Worm (Caenorhabditis elegans) whole organism, L1 larva: ENCODE results near the gene lap-2.

ENCODE experiments used
- C16A3.4 ChIP-seq: fragments of 150-350 bp; optimal IDR thresholded peaks from 2 replicates; lab custom pipeline; 2014; ENCODE audit warnings: missing biosample characterization, missing genetic modification characterization
- C34B4.2 ChIP-seq: sonication (generic microtip); optimal IDR thresholded peaks from 2 replicates; lab custom pipeline; 2017; ENCODE audit warnings: mild to moderate bottlenecking, missing genetic modification characterization, missing compliant biosample characterization
- F16B12.6 ChIP-seq: fragments of 150-350 bp; optimal IDR thresholded peaks from 2 replicates; lab custom pipeline; 2014; ENCODE audit warnings: missing biosample characterization, missing genetic modification characterization
- alr-1 ChIP-seq: fragments of 200-800 bp; sonication (Bioruptor generic); optimal IDR thresholded peaks from 2 replicates; lab custom pipeline; 2018; ENCODE audit warnings: borderline replicate concordance, mild to moderate bottlenecking, missing genetic modification characterization, missing compliant biosample characterization
- aly-2 ChIP-seq: fragments of 150-350 bp; optimal IDR thresholded peaks from 2 replicates; lab custom pipeline; 2014; ENCODE audit warnings: missing biosample characterization, missing genetic modification characterization
- ama-1 ChIP-seq: fragments of 150-350 bp; optimal IDR thresholded peaks from 2 replicates; lab custom pipeline; 2014
- ceh-82 ChIP-seq, 3 experiments: fragments of 150-350 bp in 1 of 3; sonication (generic microtip) in 2 of 3; optimal IDR thresholded peaks; 2 replicates each; lab custom pipeline; 2014 to 2017; ENCODE audit warnings: missing biosample characterization in 3 of 3, missing genetic modification characterization in 3 of 3
- ceh-90 ChIP-seq: sonication (generic microtip); optimal IDR thresholded peaks from 2 replicates; lab custom pipeline; 2016; ENCODE audit warnings: missing genetic modification characterization, missing compliant biosample characterization
- ces-1 ChIP-seq: fragments of 150-350 bp; optimal IDR thresholded peaks from 2 replicates; lab custom pipeline; 2014; ENCODE audit warnings: missing biosample characterization, missing genetic modification reagents, missing genetic modification characterization
- efl-3 ChIP-seq: fragments of 200-800 bp; sonication (Bioruptor generic); optimal IDR thresholded peaks from 2 replicates; lab custom pipeline; 2018; ENCODE audit warnings: mild to moderate bottlenecking, missing genetic modification characterization, missing compliant biosample characterization
- egl-27 ChIP-seq, 2 experiments: fragments of 150-350 bp in 1 of 2; sonication (generic microtip); optimal IDR thresholded peaks; 3 replicates each; lab custom pipeline; 2017 to 2018; ENCODE audit warnings: missing biosample characterization in 2 of 2, missing genetic modification characterization in 2 of 2, missing genetic modification reagents in 2 of 2
- elt-2 ChIP-seq: sonication (generic microtip); optimal IDR thresholded peaks from 2 replicates; lab custom pipeline; 2016; ENCODE audit warnings: missing genetic modification characterization, mild to moderate bottlenecking, inconsistent platforms, missing compliant biosample characterization, missing genetic modification reagents
- ets-5 ChIP-seq: fragments of 200-800 bp; sonication (Bioruptor generic); IDR thresholded peaks from 2 replicates; pipeline ENCODE4 v1.3.6; 2022; ENCODE audit warnings: missing genetic modification characterization, missing compliant biosample characterization
- fkh-10 ChIP-seq: sonication (generic microtip); optimal IDR thresholded peaks from 2 replicates; lab custom pipeline; 2017; ENCODE audit warnings: missing biosample characterization, missing genetic modification reagents, missing genetic modification characterization
- fkh-4 ChIP-seq: sonication (generic microtip); optimal IDR thresholded peaks from 2 replicates; lab custom pipeline; 2016; ENCODE audit warnings: missing compliant biosample characterization, missing genetic modification characterization, borderline replicate concordance
- fos-1 ChIP-seq: fragments of 150-350 bp; optimal IDR thresholded peaks from 2 replicates; lab custom pipeline; 2014; ENCODE audit warnings: missing biosample characterization, missing genetic modification characterization
- grh-1 ChIP-seq: fragments of 200-800 bp; sonication (Bioruptor generic); IDR thresholded peaks from 2 replicates; pipeline ENCODE4 v1.3.6; 2022; ENCODE audit warnings: missing genetic modification reagents, missing genetic modification characterization, missing compliant biosample characterization
- hlh-4 ChIP-seq: sonication (generic microtip); optimal IDR thresholded peaks from 2 replicates; lab custom pipeline; 2016; ENCODE audit warnings: mild to moderate bottlenecking, missing genetic modification characterization, missing compliant biosample characterization
- hpl-2 ChIP-seq: fragments of 150-350 bp; optimal IDR thresholded peaks from 2 replicates; lab custom pipeline; 2014; ENCODE audit warnings: missing biosample characterization, missing genetic modification reagents, missing genetic modification characterization
- irx-1 ChIP-seq: sonication (generic microtip); optimal IDR thresholded peaks from 2 replicates; lab custom pipeline; 2016; ENCODE audit warnings: missing genetic modification characterization, missing compliant biosample characterization
- isw-1 ChIP-seq: fragments of 200-800 bp; sonication (Bioruptor generic); IDR thresholded peaks from 2 replicates; pipeline ENCODE4 v1.3.6; 2022; ENCODE audit warnings: missing genetic modification characterization, missing compliant biosample characterization
- jun-1 ChIP-seq: fragments of 150-350 bp; optimal IDR thresholded peaks from 2 replicates; lab custom pipeline; 2014; ENCODE audit warnings: missing biosample characterization, missing genetic modification reagents, missing genetic modification characterization
- lin-13 ChIP-seq: fragments of 150-350 bp; optimal IDR thresholded peaks from 2 replicates; lab custom pipeline; 2014; ENCODE audit warnings: missing biosample characterization, missing genetic modification reagents, missing genetic modification characterization
- lin-14 ChIP-seq: fragments of 200-800 bp; sonication (Bioruptor generic); optimal IDR thresholded peaks from 2 replicates; lab custom pipeline; 2018; ENCODE audit warnings: mild to moderate bottlenecking, missing genetic modification characterization, moderate library complexity, missing compliant biosample characterization
- lin-15B ChIP-seq: fragments of 150-350 bp; sonication (generic microtip); optimal IDR thresholded peaks from 3 replicates; lab custom pipeline; 2014; ENCODE audit warnings: missing biosample characterization, missing genetic modification characterization
- lsy-2 ChIP-seq, 2 experiments: fragments of 150-350 bp; optimal IDR thresholded peaks; 2 replicates each; lab custom pipeline; 2014; ENCODE audit warnings: missing biosample characterization in 2 of 2, missing genetic modification characterization in 2 of 2
- mef-2 ChIP-seq: fragments of 150-350 bp; optimal IDR thresholded peaks from 2 replicates; lab custom pipeline; 2014; ENCODE audit warnings: missing biosample characterization, missing genetic modification characterization
- nhr-11 ChIP-seq: fragments of 150-350 bp; optimal IDR thresholded peaks from 2 replicates; lab custom pipeline; 2014; ENCODE audit warnings: missing biosample characterization, missing genetic modification characterization
- nhr-20 ChIP-seq: sonication (generic microtip); optimal IDR thresholded peaks from 2 replicates; lab custom pipeline; 2016; ENCODE audit warnings: mild to moderate bottlenecking, missing genetic modification characterization, missing compliant biosample characterization
- nhr-237 ChIP-seq: fragments of 150-350 bp; optimal IDR thresholded peaks from 2 replicates; lab custom pipeline; 2014; ENCODE audit warnings: missing biosample characterization, missing genetic modification characterization
- nhr-76 ChIP-seq: sonication (generic microtip); optimal IDR thresholded peaks from 2 replicates; lab custom pipeline; 2017; ENCODE audit warnings: missing biosample characterization, missing genetic modification characterization
- nhr-77 ChIP-seq: fragments of 150-350 bp; optimal IDR thresholded peaks from 2 replicates; lab custom pipeline; 2014; ENCODE audit warnings: missing biosample characterization, missing genetic modification characterization
- nhr-85 ChIP-seq: sonication (generic microtip); peaks from one replicate; lab custom pipeline; 2016; ENCODE audit warnings: missing genetic modification characterization, inconsistent platforms, missing compliant biosample characterization
- nhr-90 ChIP-seq: sonication (generic microtip); optimal IDR thresholded peaks from 2 replicates; lab custom pipeline; 2016; ENCODE audit warnings: mild to moderate bottlenecking, missing genetic modification characterization, missing compliant biosample characterization; ENCODE audit not compliant: poor library complexity
- pag-3 ChIP-seq: sonication (generic microtip); optimal IDR thresholded peaks from 2 replicates; lab custom pipeline; 2017; ENCODE audit warnings: missing genetic modification characterization, mild to moderate bottlenecking, missing compliant biosample characterization, antibody characterized with exemption, borderline replicate concordance; ENCODE audit not compliant: insufficient read depth
- rnt-1 ChIP-seq: sonication (generic microtip); optimal IDR thresholded peaks from 2 replicates; lab custom pipeline; 2016; ENCODE audit warnings: mild to moderate bottlenecking, missing genetic modification characterization, moderate library complexity, missing compliant biosample characterization
- skn-1 ChIP-seq: fragments of 150-350 bp; optimal IDR thresholded peaks from 2 replicates; lab custom pipeline; 2014; ENCODE audit warnings: missing biosample characterization, missing genetic modification characterization
- snpc-4 ChIP-seq: fragments of 150-350 bp; optimal IDR thresholded peaks from 2 replicates; lab custom pipeline; 2014; ENCODE audit warnings: missing biosample characterization, missing genetic modification characterization
- sup-37 ChIP-seq: fragments of 200-800 bp; sonication (Bioruptor generic); optimal IDR thresholded peaks from 2 replicates; lab custom pipeline; 2018; ENCODE audit warnings: mild to moderate bottlenecking, missing genetic modification characterization, missing compliant biosample characterization
- tbx-2 ChIP-seq: sonication (generic microtip); optimal IDR thresholded peaks from 2 replicates; lab custom pipeline; 2016; ENCODE audit warnings: missing genetic modification characterization, missing compliant biosample characterization
- unc-130 ChIP-seq: fragments of 150-350 bp; optimal IDR thresholded peaks from 2 replicates; lab custom pipeline; 2017; ENCODE audit warnings: missing biosample characterization, missing genetic modification characterization, inconsistent platforms
- unc-86 ChIP-seq: sonication (generic microtip); optimal IDR thresholded peaks from 2 replicates; lab custom pipeline; 2016; ENCODE audit warnings: missing genetic modification characterization, missing compliant biosample characterization
- unc-98 ChIP-seq: fragments of 200-800 bp; sonication (Bioruptor generic); IDR thresholded peaks from 2 replicates; pipeline ENCODE4 v1.3.6; 2022; ENCODE audit warnings: missing genetic modification characterization, missing compliant biosample characterization
- vab-15 ChIP-seq: sonication (generic microtip); optimal IDR thresholded peaks from 2 replicates; lab custom pipeline; 2017; ENCODE audit warnings: missing genotype, mild to moderate bottlenecking, missing genetic modification characterization, missing compliant biosample characterization
- xbp-1 ChIP-seq: sonication (generic microtip); optimal IDR thresholded peaks from 2 replicates; lab custom pipeline; 2016; ENCODE audit warnings: missing genetic modification characterization, missing compliant biosample characterization
- zag-1 ChIP-seq: fragments of 150-350 bp; optimal IDR thresholded peaks from 2 replicates; lab custom pipeline; 2014; ENCODE audit warnings: missing biosample characterization, missing genetic modification characterization
- ztf-11 ChIP-seq, 2 experiments: sonication (generic microtip); optimal IDR thresholded peaks; 2 replicates each; lab custom pipeline; 2016 to 2017; ENCODE audit warnings: missing genetic modification characterization in 2 of 2, missing biosample characterization in 1 of 2, missing compliant biosample characterization in 1 of 2

The lap-2 gene

ce11 chrV:13003378-13003777, 40.1 kb upstream of the lap-2 start (continued):
- peak; percentile 79 for TF ChIP-seq aly-2 (tag; lab: Kevin White, UChicago)
- no peak for TF ChIP-seq alr-1 (tag; lab: Kevin White, UChicago)
- peak; percentile 74 for TF ChIP-seq nhr-20
- no peak for TF ChIP-seq nhr-11 (tag; lab: Kevin White, UChicago)
- TF ChIP-seq nhr-237 (tag; lab: Kevin White, UChicago): no peak
- peak; percentile 41 for TF ChIP-seq jun-1 (tag; lab: Kevin White, UChicago)
- TF ChIP-seq fos-1: peak; percentile 66
- TF ChIP-seq lin-13 (GFP tag; lab: Kevin White, UChicago): peak; percentile 43
- TF ChIP-seq ets-5 (GFP tag; lab: Robert Waterston, UW): no peak
- peak; percentile 74 for TF ChIP-seq nhr-85
- TF ChIP-seq ama-1 (lab: Kevin White, UChicago): no peak
- TF ChIP-seq unc-98: no peak
- TF ChIP-seq lin-14 (GFP tag; lab: Kevin White, UChicago): peak; percentile 69
- TF ChIP-seq hpl-2: no peak
- TF ChIP-seq grh-1: no peak
- no peak for TF ChIP-seq ces-1 (GFP tag; lab: Kevin White, UChicago)
- TF ChIP-seq irx-1 (tag; lab: Kevin White, UChicago): peak; percentile 50
- no peak for TF ChIP-seq fkh-4 (tag; lab: Kevin White, UChicago)
- TF ChIP-seq xbp-1 (tag; lab: Kevin White, UChicago): peak; percentile 38
- TF ChIP-seq nhr-77: no peak
- TF ChIP-seq mef-2 (tag; lab: Kevin White, UChicago): no peak
- peak in 1 of 2 experiments; percentile 42 for TF ChIP-seq egl-27 (tag; optimal IDR thresholded peaks at IDR 0.05; lab: Kevin White, UChicago)
- no peak for TF ChIP-seq F16B12.6 (tag; lab: Kevin White, UChicago)
- peak; percentile 1 for TF ChIP-seq unc-86 (tag; lab: Kevin White, UChicago)
- TF ChIP-seq nhr-90 (tag; lab: Kevin White, UChicago): peak; percentile 55
- peak; percentile 75 for TF ChIP-seq rnt-1 (tag; lab: Kevin White, UChicago)
- no peak for TF ChIP-seq sup-37 (GFP tag; lab: Kevin White, UChicago)
- TF ChIP-seq nhr-76: no peak
- peak; percentile 58 for TF ChIP-seq skn-1 (tag; lab: Kevin White, UChicago)
- peak; percentile 28 for TF ChIP-seq elt-2
- no peak for TF ChIP-seq pag-3 (tag; lab: Kevin White, UChicago)
- TF ChIP-seq C34B4.2 (tag; lab: Kevin White, UChicago): no peak
- peak; percentile 41 for TF ChIP-seq vab-15 (tag; lab: Kevin White, UChicago)
- TF ChIP-seq snpc-4: peak; percentile 58
- TF ChIP-seq ceh-82 (tag; optimal IDR thresholded peaks at IDR 0.05; lab: Kevin White, UChicago): peak; percentile 20 to 58 (median 54)
- peak; percentile 78 for TF ChIP-seq C16A3.4 (tag; lab: Kevin White, UChicago)
- TF ChIP-seq tbx-2 (tag; lab: Kevin White, UChicago): peak; percentile 32
- TF ChIP-seq ztf-11 (tag; optimal IDR thresholded peaks at IDR 0.05; lab: Kevin White, UChicago): peak in 1 of 2 experiments; percentile 5
- TF ChIP-seq efl-3 (GFP tag; lab: Kevin White, UChicago): no peak
- TF ChIP-seq lin-15B (tag; lab: Kevin White, UChicago): no peak
- no peak for TF ChIP-seq zag-1 (tag; lab: Kevin White, UChicago)
- peak; percentile 14 for TF ChIP-seq fkh-10
- TF ChIP-seq hlh-4 (tag; lab: Kevin White, UChicago): no peak
- TF ChIP-seq lsy-2 (tag; optimal IDR thresholded peaks at IDR 0.05; lab: Kevin White, UChicago): peak; percentile 47 to 70
- no peak for TF ChIP-seq isw-1
- peak; percentile 59 for TF ChIP-seq unc-130 (tag; lab: Kevin White, UChicago)
- no peak for TF ChIP-seq ceh-90 (tag; lab: Kevin White, UChicago)
